Worm (Caenorhabditis elegans) whole organism, young adult: ENCODE data around the gene yars-2.
"Not testable (repeated sequence)": the region's sequence is repeated elsewhere in the genome, so short reads cannot be mapped to it uniquely, and the experiment has no call there.

Experiments used
- B0019.2 ChIP-seq: fragments of 200-800 bp; sonication (Bioruptor generic); conservative IDR thresholded peaks from 2 replicates; pipeline ENCODE4 v1.3.6; 2022; ENCODE audit warnings: missing genetic modification reagents, missing genetic modification characterization, missing compliant biosample characterization
- B0035.1 ChIP-seq: sonication (generic microtip); optimal IDR thresholded peaks from 2 replicates; lab custom pipeline; 2016; ENCODE audit warnings: missing genetic modification characterization, mild to moderate bottlenecking, missing compliant biosample characterization, missing genotype, missing genetic modification reagents
- B0261.1 ChIP-seq: sonication (generic microtip); optimal IDR thresholded peaks from 2 replicates; lab custom pipeline; 2016; ENCODE audit warnings: mild to moderate bottlenecking, missing genetic modification characterization, moderate library complexity, missing compliant biosample characterization
- B0336.3 ChIP-seq: fragments of 200-800 bp; sonication (Bioruptor generic); IDR thresholded peaks from 2 replicates; pipeline ENCODE4 v1.3.6; 2022; ENCODE audit warnings: missing genetic modification characterization, missing compliant biosample characterization
- D2030.7 ChIP-seq: fragments of 200-800 bp; sonication (Bioruptor generic); IDR thresholded peaks from 2 replicates; pipeline ENCODE4 v1.3.6; 2022; ENCODE audit warnings: missing genetic modification reagents, missing genetic modification characterization, missing compliant biosample characterization
- F33H1.4 ChIP-seq: fragments of 200-800 bp; sonication (Bioruptor generic); IDR thresholded peaks from 2 replicates; pipeline ENCODE4 v1.3.6; 2022; ENCODE audit warnings: missing genetic modification reagents, missing genetic modification characterization, missing compliant biosample characterization
- F37B4.10 ChIP-seq: fragments of 200-800 bp; sonication (Bioruptor generic); IDR thresholded peaks from 2 replicates; pipeline ENCODE4 v1.3.6; 2022; ENCODE audit warnings: missing genetic modification characterization, missing compliant biosample characterization
- F39B2.1 ChIP-seq: fragments of 200-800 bp; sonication (Bioruptor generic); IDR thresholded peaks from 2 replicates; pipeline ENCODE4 v1.3.6; 2022; ENCODE audit warnings: missing genetic modification reagents, missing genetic modification characterization, missing compliant biosample characterization
- K11D2.4 ChIP-seq: fragments of 200-800 bp; sonication (Bioruptor generic); IDR thresholded peaks from 2 replicates; pipeline ENCODE4 v1.3.6; 2022; ENCODE audit warnings: missing genetic modification reagents, missing genetic modification characterization, missing compliant biosample characterization
- Y53F4B.3 ChIP-seq: fragments of 200-800 bp; sonication (Bioruptor generic); IDR thresholded peaks from 2 replicates; pipeline ENCODE4 v1.3.6; 2022; ENCODE audit warnings: missing genetic modification reagents, missing genetic modification characterization, missing compliant biosample characterization
- Y53G8AR.9 ChIP-seq: fragments of 200-800 bp; sonication (Bioruptor generic); conservative IDR thresholded peaks from 2 replicates; pipeline ENCODE4 v1.3.6; 2022; ENCODE audit warnings: missing genetic modification reagents, missing genetic modification characterization, missing compliant biosample characterization
- Y67H2A.10 ChIP-seq: fragments of 200-800 bp; sonication (Bioruptor generic); conservative IDR thresholded peaks from 2 replicates; pipeline ENCODE4 v1.3.6; 2022; ENCODE audit warnings: missing genetic modification reagents, missing genetic modification characterization, missing compliant biosample characterization
- Y79H2A.3 ChIP-seq: fragments of 200-800 bp; sonication (Bioruptor generic); conservative IDR thresholded peaks from 2 replicates; pipeline ENCODE4 v1.3.6; 2022; ENCODE audit warnings: missing genetic modification reagents, missing genetic modification characterization, missing compliant biosample characterization
- aptf-2 ChIP-seq: fragments of 200-800 bp; sonication (Bioruptor generic); conservative IDR thresholded peaks from 2 replicates; pipeline ENCODE4 v1.3.6; 2022; ENCODE audit warnings: missing genetic modification reagents, missing genetic modification characterization, missing compliant biosample characterization
- atf-7 ChIP-seq: sonication (generic microtip); optimal IDR thresholded peaks from 2 replicates; lab custom pipeline; 2017; ENCODE audit warnings: mild to moderate bottlenecking, missing genetic modification characterization, missing compliant biosample characterization
- attf-3 ChIP-seq: fragments of 200-800 bp; sonication (Bioruptor generic); conservative IDR thresholded peaks from 2 replicates; pipeline ENCODE4 v1.3.6; 2022; ENCODE audit warnings: missing genetic modification reagents, missing genetic modification characterization, missing compliant biosample characterization
- bed-2 ChIP-seq: fragments of 200-800 bp; sonication (Bioruptor generic); IDR thresholded peaks from 2 replicates; pipeline ENCODE4 v1.3.6; 2022; ENCODE audit warnings: missing genetic modification reagents, missing genetic modification characterization, missing compliant biosample characterization
- cebp-1 ChIP-seq, 2 experiments: fragments of 200-800 bp in 1 of 2; sonication (Bioruptor generic) in 1 of 2; sonication (generic microtip) in 1 of 2; IDR thresholded peaks in 1 of 2; optimal IDR thresholded peaks in 1 of 2; 2 replicates each; pipeline versions ENCODE4 v1.3.6 to Lab custom; 2017 to 2022; ENCODE audit warnings: missing compliant biosample characterization in 2 of 2, missing genetic modification characterization in 2 of 2, mild to moderate bottlenecking in 1 of 2, missing genetic modification reagents in 1 of 2, moderate library complexity in 1 of 2
- ceh-100 ChIP-seq: fragments of 200-800 bp; sonication (Bioruptor generic); IDR thresholded peaks from 2 replicates; pipeline ENCODE4 v1.3.6; 2022; ENCODE audit warnings: missing genetic modification reagents, missing genetic modification characterization, missing compliant biosample characterization
- ceh-27 ChIP-seq: fragments of 200-800 bp; sonication (Bioruptor generic); optimal IDR thresholded peaks from 2 replicates; lab custom pipeline; 2018; ENCODE audit warnings: mild to moderate bottlenecking, missing genetic modification characterization, moderate library complexity, missing compliant biosample characterization
- egrh-3 ChIP-seq: fragments of 200-800 bp; sonication (Bioruptor generic); IDR thresholded peaks from 2 replicates; pipeline ENCODE4 v1.3.6; 2022; ENCODE audit warnings: missing genetic modification reagents, missing genetic modification characterization, missing compliant biosample characterization
- ekl-4 ChIP-seq: fragments of 200-800 bp; sonication (Bioruptor generic); IDR thresholded peaks from 2 replicates; pipeline ENCODE4 v1.3.6; 2022; ENCODE audit warnings: missing genetic modification reagents, missing genetic modification characterization, missing compliant biosample characterization
- ets-4 ChIP-seq: fragments of 200-800 bp; sonication (Bioruptor generic); optimal IDR thresholded peaks from 2 replicates; lab custom pipeline; 2018; ENCODE audit warnings: mild to moderate bottlenecking, missing genetic modification characterization, missing compliant biosample characterization
- hmg-20 ChIP-seq: fragments of 200-800 bp; sonication (Bioruptor generic); IDR thresholded peaks from 2 replicates; pipeline ENCODE4 v1.3.6; 2022; ENCODE audit warnings: missing genetic modification reagents, missing genetic modification characterization, missing compliant biosample characterization
- hsf-1 ChIP-seq: fragments of 200-800 bp; sonication (Bioruptor generic); IDR thresholded peaks from 2 replicates; pipeline ENCODE4 v1.3.6; 2022; ENCODE audit warnings: missing genetic modification reagents, missing genetic modification characterization, missing compliant biosample characterization
- let-607 ChIP-seq, 2 experiments: fragments of 200-800 bp in 1 of 2; sonication (Bioruptor generic) in 1 of 2; sonication (generic microtip) in 1 of 2; optimal IDR thresholded peaks; 2 replicates each; lab custom pipeline; 2016 to 2018; ENCODE audit warnings: mild to moderate bottlenecking in 2 of 2, missing compliant biosample characterization in 2 of 2, missing genetic modification characterization in 2 of 2, moderate library complexity in 2 of 2, missing genotype in 1 of 2
- lin-54 ChIP-seq: fragments of 200-800 bp; sonication (Bioruptor generic); optimal IDR thresholded peaks from 2 replicates; lab custom pipeline; 2018; ENCODE audit warnings: mild to moderate bottlenecking, missing genetic modification characterization, missing compliant biosample characterization
- lsl-1 ChIP-seq: fragments of 200-800 bp; sonication (Bioruptor generic); optimal IDR thresholded peaks from 2 replicates; lab custom pipeline; 2018; ENCODE audit warnings: mild to moderate bottlenecking, missing genetic modification characterization, moderate library complexity, missing compliant biosample characterization
- madf-10 ChIP-seq: sonication (generic microtip); optimal IDR thresholded peaks from 2 replicates; lab custom pipeline; 2016; ENCODE audit warnings: mild to moderate bottlenecking, missing genetic modification characterization, missing compliant biosample characterization
- madf-6 ChIP-seq: fragments of 200-800 bp; sonication (Bioruptor generic); IDR thresholded peaks from 2 replicates; pipeline ENCODE4 v1.3.6; 2022; ENCODE audit warnings: missing genetic modification reagents, missing genetic modification characterization, missing compliant biosample characterization
- madf-8 ChIP-seq: fragments of 200-800 bp; sonication (Bioruptor generic); conservative IDR thresholded peaks from 2 replicates; pipeline ENCODE4 v1.3.6; 2022; ENCODE audit warnings: missing genetic modification reagents, missing genetic modification characterization, missing compliant biosample characterization
- mel-28 ChIP-seq: sonication (generic microtip); optimal IDR thresholded peaks from 2 replicates; lab custom pipeline; 2016; ENCODE audit warnings: borderline replicate concordance, mild to moderate bottlenecking, missing genetic modification characterization, missing compliant biosample characterization
- nhr-120 ChIP-seq: fragments of 200-800 bp; sonication (Bioruptor generic); IDR thresholded peaks from 2 replicates; pipeline ENCODE4 v1.3.6; 2022; ENCODE audit warnings: missing genetic modification characterization, missing compliant biosample characterization
- nhr-80 ChIP-seq: sonication (generic microtip); optimal IDR thresholded peaks from 2 replicates; lab custom pipeline; 2016; ENCODE audit warnings: missing genetic modification characterization, missing compliant biosample characterization
- pbrm-1 ChIP-seq: fragments of 200-800 bp; sonication (Bioruptor generic); IDR thresholded peaks from 2 replicates; pipeline ENCODE4 v1.3.6; 2022; ENCODE audit warnings: missing genetic modification reagents, missing genetic modification characterization, missing compliant biosample characterization
- rec-8 ChIP-seq, 2 experiments: sonication (generic microtip); optimal IDR thresholded peaks; 2 replicates each; lab custom pipeline; 2016; ENCODE audit warnings: mild to moderate bottlenecking in 2 of 2, missing genetic modification characterization in 2 of 2, missing genetic modification reagents in 2 of 2, missing genotype in 2 of 2, missing biosample characterization in 1 of 2, missing compliant biosample characterization in 1 of 2, moderate library complexity in 1 of 2
- repo-1 ChIP-seq: sonication (generic microtip); optimal IDR thresholded peaks from 2 replicates; lab custom pipeline; 2017; ENCODE audit warnings: mild to moderate bottlenecking, missing genetic modification characterization, missing compliant biosample characterization
- snpc-4 ChIP-seq, 5 experiments: fragments of 150-350 bp in 1 of 5; sonication (generic microtip) in 4 of 5; optimal IDR thresholded peaks; 2 replicates each; lab custom pipeline; 2014 to 2018; ENCODE audit warnings: missing genetic modification characterization in 5 of 5, missing biosample characterization in 3 of 5, antibody characterized with exemption in 2 of 5, mild to moderate bottlenecking in 2 of 5, missing compliant biosample characterization in 2 of 5, missing genotype in 2 of 5, moderate library complexity in 2 of 5, missing genetic modification reagents in 1 of 5
- somi-1 ChIP-seq: fragments of 200-800 bp; sonication (Bioruptor generic); optimal IDR thresholded peaks from 2 replicates; lab custom pipeline; 2018; ENCODE audit warnings: mild to moderate bottlenecking, missing genetic modification characterization, missing compliant biosample characterization
- tbp1 ChIP-seq: fragments of 200-800 bp; sonication (Bioruptor generic); optimal IDR thresholded peaks from 2 replicates; lab custom pipeline; 2018; ENCODE audit warnings: mild to moderate bottlenecking, missing genetic modification characterization, missing compliant biosample characterization
- ztf-18 ChIP-seq: sonication (generic microtip); optimal IDR thresholded peaks from 2 replicates; lab custom pipeline; 2016; ENCODE audit warnings: missing genotype, mild to moderate bottlenecking, missing genetic modification characterization, missing compliant biosample characterization
- ztf-22 ChIP-seq: fragments of 200-800 bp; sonication (Bioruptor generic); optimal IDR thresholded peaks from 2 replicates; lab custom pipeline; 2018; ENCODE audit warnings: mild to moderate bottlenecking, missing genetic modification characterization, moderate library complexity, missing compliant biosample characterization
- ztf-25 ChIP-seq: fragments of 200-800 bp; sonication (Bioruptor generic); IDR thresholded peaks from 2 replicates; pipeline ENCODE4 v1.3.6; 2022; ENCODE audit warnings: missing genetic modification reagents, missing genetic modification characterization, missing compliant biosample characterization
- ztf-26 ChIP-seq: sonication (generic microtip); optimal IDR thresholded peaks from 2 replicates; lab custom pipeline; 2017; ENCODE audit warnings: missing genetic modification characterization, missing compliant biosample characterization
- ztf-3 ChIP-seq: fragments of 200-800 bp; sonication (Bioruptor generic); optimal IDR thresholded peaks from 2 replicates; lab custom pipeline; 2018; ENCODE audit warnings: mild to moderate bottlenecking, missing genetic modification characterization, missing compliant biosample characterization

Gene yars-2

DNA sequence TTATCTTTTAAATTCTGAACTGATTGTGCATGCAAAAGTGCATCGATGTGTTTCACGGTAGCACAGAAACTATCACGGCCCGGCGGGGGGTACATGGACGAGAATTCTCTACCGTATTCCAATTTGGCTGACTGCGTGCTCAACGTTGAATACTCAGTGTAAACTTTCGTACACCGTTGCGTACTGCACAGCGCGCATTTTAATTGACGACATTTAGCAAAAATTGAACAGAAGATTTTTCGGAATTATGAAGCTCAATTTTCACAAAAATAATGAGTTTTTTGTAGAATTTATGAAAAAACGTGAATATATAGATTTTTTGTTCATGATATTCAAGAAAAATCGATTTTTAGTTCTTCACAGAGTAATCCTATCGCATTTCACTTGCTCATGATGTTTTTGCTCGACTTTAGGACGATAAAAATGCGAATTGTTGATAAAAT lies 13.1 kb upstream of the yars-2 start (continued):
- TF ChIP-seq egrh-3 (peak; percentile 87), D2030.7 (GFP tag; lab: Robert Waterston, UW) (peak; percentile 91), ztf-26 (peak; percentile 94), repo-1 (tag; lab: Kevin White, UChicago) (peak; percentile 72), ztf-22 (GFP tag; lab: Kevin White, UChicago) (peak; percentile 33), mel-28 (tag; lab: Kevin White, UChicago) (peak; percentile 12), B0019.2 (GFP tag; lab: Robert Waterston, UW) (peak; percentile 95), Y67H2A.10 (peak; percentile 97), B0035.1 (peak; percentile 76), F39B2.1 (GFP tag; lab: Robert Waterston, UW) (peak; percentile 96), somi-1 (GFP tag; lab: Kevin White, UChicago) (peak; percentile 94), Y79H2A.3 (GFP tag; lab: Robert Waterston, UW) (peak; percentile 95), let-607 (tag; optimal IDR thresholded peaks at IDR 0.05; lab: Kevin White, UChicago) (peak; percentile 24 to 95), attf-3 (GFP tag; lab: Robert Waterston, UW) (peak; percentile 91), nhr-120 (GFP tag; lab: Robert Waterston, UW) (peak; percentile 100), atf-7 (tag; lab: Kevin White, UChicago) (peak; percentile 80), pbrm-1 (peak; percentile 99), B0261.1 (tag; lab: Kevin White, UChicago) (peak; percentile 19), F37B4.10 (GFP tag; lab: Robert Waterston, UW) (peak; percentile 100), ekl-4 (GFP tag; lab: Robert Waterston, UW) (peak; percentile 99), F33H1.4 (GFP tag; lab: Robert Waterston, UW) (peak; percentile 97), ceh-100 (peak; percentile 95), ztf-3 (peak; percentile 62), nhr-80 (peak; percentile 74), aptf-2 (peak; percentile 98), ztf-18 (peak; percentile 83), hsf-1 (peak; percentile 95), cebp-1 (GFP tag; IDR thresholded peaks at IDR 0.05; lab: Robert Waterston, UW) (peak; percentile 97), cebp-1 (tag; optimal IDR thresholded peaks at IDR 0.05; lab: Kevin White, UChicago) (peak; percentile 91), ceh-27 (GFP tag; lab: Kevin White, UChicago) (peak; percentile 42), hmg-20 (GFP tag; lab: Robert Waterston, UW) (peak; percentile 97), Y53G8AR.9 (peak; percentile 100), ets-4 (GFP tag; lab: Kevin White, UChicago) (peak; percentile 23), snpc-4 (tag; optimal IDR thresholded peaks at IDR 0.05; lab: Kevin White, UChicago) (peak in 2 of 4 experiments; percentile 74 to 78), B0336.3 (GFP tag; lab: Robert Waterston, UW) (peak; percentile 92), K11D2.4 (peak; percentile 100), lin-54 (GFP tag; lab: Kevin White, UChicago) (peak; percentile 79), lsl-1 (GFP tag; lab: Kevin White, UChicago) (peak; percentile 70), madf-6 (GFP tag; lab: Robert Waterston, UW) (peak; percentile 89), bed-2 (GFP tag; lab: Robert Waterston, UW) (peak; percentile 100), rec-8 (tag; optimal IDR thresholded peaks at IDR 0.05; lab: Kevin White, UChicago) (peak in 1 of 2 experiments; percentile 27), tbp1 (GFP tag; lab: Kevin White, UChicago) (peak; percentile 38), madf-8 (GFP tag; lab: Robert Waterston, UW) (peak; percentile 89), ztf-25 (GFP tag; lab: Robert Waterston, UW) (peak; percentile 98), madf-10 (tag; lab: Kevin White, UChicago) (peak; percentile 80), Y53F4B.3 (GFP tag; lab: Robert Waterston, UW) (peak; percentile 83)
- not testable (repeated sequence) for TF ChIP-seq snpc-4 (GFP tag; optimal IDR thresholded peaks at IDR 0.05; lab: Kevin White, UChicago)
